Worm (Caenorhabditis elegans): ENCODE measurements around the gene ZK896.5.

DNA sequence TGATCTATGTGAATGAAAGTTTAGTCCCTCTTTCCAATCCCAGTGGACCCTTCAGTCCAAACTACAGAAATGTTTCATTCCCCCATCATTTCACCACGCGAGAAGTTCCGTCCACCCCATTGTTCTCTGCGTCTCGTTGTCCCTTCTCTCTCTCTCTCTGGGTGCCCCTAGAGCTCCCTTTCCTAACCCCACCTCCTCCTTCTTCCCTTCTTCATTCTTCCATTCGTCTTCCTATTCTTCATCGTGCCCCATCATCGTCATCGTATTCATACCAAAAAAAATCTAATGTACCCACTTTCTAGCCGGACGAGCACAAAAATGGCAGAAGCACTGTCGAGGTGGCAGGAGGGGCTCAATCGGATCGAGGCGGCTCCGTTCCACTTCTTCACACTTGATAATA, 43.2 kb downstream of the ZK896.5 start, which contains the start of gene M02B1.3:
- TF ChIP-seq unc-62 (GFP tag; optimal IDR thresholded peaks at IDR 0.05 in 1 of 2) (no peak), unc-62 (tag; optimal IDR thresholded peaks at IDR 0.05) (no peak), set-16 (GFP tag; IDR thresholded peaks at IDR 0.05) (no peak), R02D3.7 (tag; optimal IDR thresholded peaks at IDR 0.05) (no peak)
